Worm (Caenorhabditis elegans) whole organism, young adult: ENCODE data around the gene sru-17.

ENCODE experiments used
- F52B5.7 ChIP-seq: sonication (generic microtip); optimal IDR thresholded peaks from 2 replicates; lab custom pipeline; 2016; ENCODE audit warnings: mild to moderate bottlenecking, missing genetic modification characterization, missing compliant biosample characterization
- T26A5.8 ChIP-seq: sonication (generic microtip); optimal IDR thresholded peaks from 2 replicates; lab custom pipeline; 2016; ENCODE audit warnings: missing genetic modification characterization, missing compliant biosample characterization
- Y53F4B.3 ChIP-seq: fragments of 200-800 bp; sonication (Bioruptor generic); IDR thresholded peaks from 2 replicates; pipeline ENCODE4 v1.3.6; 2022; ENCODE audit warnings: missing genetic modification reagents, missing genetic modification characterization, missing compliant biosample characterization
- ama-1 ChIP-seq, 3 experiments: fragments of 150-350 bp in 1 of 3; sonication (generic microtip) in 2 of 3; optimal IDR thresholded peaks; 2 replicates each; lab custom pipeline; 2014 to 2018; ENCODE audit warnings: missing biosample characterization in 2 of 3, missing genetic modification characterization in 2 of 3, missing genetic modification reagents in 2 of 3
- aptf-2 ChIP-seq: fragments of 200-800 bp; sonication (Bioruptor generic); conservative IDR thresholded peaks from 2 replicates; pipeline ENCODE4 v1.3.6; 2022; ENCODE audit warnings: missing genetic modification reagents, missing genetic modification characterization, missing compliant biosample characterization
- attf-5 ChIP-seq: fragments of 200-800 bp; sonication (Bioruptor generic); optimal IDR thresholded peaks from 2 replicates; lab custom pipeline; 2018; ENCODE audit warnings: mild to moderate bottlenecking, missing genetic modification characterization, missing compliant biosample characterization
- madf-8 ChIP-seq: fragments of 200-800 bp; sonication (Bioruptor generic); conservative IDR thresholded peaks from 2 replicates; pipeline ENCODE4 v1.3.6; 2022; ENCODE audit warnings: missing genetic modification reagents, missing genetic modification characterization, missing compliant biosample characterization
- nfya-1 ChIP-seq: sonication (generic microtip); optimal IDR thresholded peaks from 2 replicates; lab custom pipeline; 2017; ENCODE audit warnings: antibody characterized with exemption, missing compliant biosample characterization, missing genetic modification characterization, borderline replicate concordance; ENCODE audit not compliant: insufficient read depth
- snpc-4 ChIP-seq, 5 experiments: fragments of 150-350 bp in 1 of 5; sonication (generic microtip) in 4 of 5; optimal IDR thresholded peaks; 2 replicates each; lab custom pipeline; 2014 to 2018; ENCODE audit warnings: missing genetic modification characterization in 5 of 5, missing biosample characterization in 3 of 5, antibody characterized with exemption in 2 of 5, mild to moderate bottlenecking in 2 of 5, missing compliant biosample characterization in 2 of 5, missing genotype in 2 of 5, moderate library complexity in 2 of 5, missing genetic modification reagents in 1 of 5

DNA sequence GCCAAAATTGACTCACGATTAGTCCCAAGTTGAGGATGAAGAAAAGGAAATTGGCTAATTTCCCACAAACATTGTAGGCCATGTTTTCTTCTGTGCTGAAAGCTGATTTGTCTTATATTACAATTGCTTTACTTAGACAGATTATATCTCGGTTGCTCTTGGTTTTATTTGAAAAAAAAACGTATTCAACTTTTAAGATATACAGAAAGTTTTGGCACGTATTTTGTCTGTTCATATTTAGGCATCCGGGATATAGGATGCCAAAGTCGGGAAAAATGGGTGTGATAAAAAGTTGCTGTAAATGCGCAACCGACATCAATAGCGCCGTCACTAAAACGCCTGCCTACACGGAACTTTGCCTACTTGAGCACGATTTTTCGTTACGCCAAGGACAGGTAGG, 14.7 kb downstream of the sru-17 start, which contains the start of gene tsp-4:
- TF ChIP-seq F52B5.7 (tag; lab: Kevin White, UChicago), result no peak
- TF ChIP-seq nfya-1, result no peak
- no peak for TF ChIP-seq T26A5.8 (tag; lab: Kevin White, UChicago)
- TF ChIP-seq snpc-4 (GFP tag; optimal IDR thresholded peaks at IDR 0.05; lab: Kevin White, UChicago), result no peak
- TF ChIP-seq snpc-4 (tag; optimal IDR thresholded peaks at IDR 0.05; lab: Kevin White, UChicago), result no peak
- no peak for TF ChIP-seq Y53F4B.3
- no peak for TF ChIP-seq madf-8
- no peak for TF ChIP-seq ama-1 (optimal IDR thresholded peaks at IDR 0.05; lab: Kevin White, UChicago)
- TF ChIP-seq ama-1 (GFP tag; optimal IDR thresholded peaks at IDR 0.05; lab: Kevin White, UChicago), result no peak
- TF ChIP-seq aptf-2 (GFP tag; lab: Robert Waterston, UW), result no peak
- TF ChIP-seq attf-5 (GFP tag; lab: Kevin White, UChicago), result no peak
